Fruit fly (Drosophila melanogaster) whole organism, wandering third instar larva: ENCODE results near the gene Papss.
A peak's percentile ranks its signal among the peaks of the same experiment; 100 is the strongest.

ENCODE experiments used
- Dif ChIP-seq: fragments of 200-275, 200-300 bp; sonication (Bioruptor generic); optimal IDR thresholded peaks from 2 replicates; lab custom pipeline; 2018; ENCODE audit warnings: missing biosample characterization, missing genetic modification characterization; ENCODE audit not compliant: partially characterized antibody
- Hr78 ChIP-seq: fragments of >200 bp; optimal IDR thresholded peaks from 2 replicates; lab custom pipeline; 2017; ENCODE audit warnings: missing biosample characterization, missing genetic modification characterization
- Hr83 ChIP-seq: fragments of 200-300 bp; sonication (Bioruptor generic); optimal IDR thresholded peaks from 2 replicates; lab custom pipeline; 2016; ENCODE audit warnings: missing biosample characterization, mild to moderate bottlenecking, missing genetic modification characterization, moderate library complexity; ENCODE audit not compliant: poor library complexity, severe bottlenecking
- Mio ChIP-seq: sonication (Bioruptor generic); optimal IDR thresholded peaks from 2 replicates; lab custom pipeline; 2016; ENCODE audit warnings: missing biosample characterization, missing genetic modification characterization
- Myc ChIP-seq: fragments of >200 bp; optimal IDR thresholded peaks from 2 replicates; lab custom pipeline; 2017
- N ChIP-seq: fragments of >200 bp; optimal IDR thresholded peaks from 2 replicates; lab custom pipeline; 2018; ENCODE audit warnings: missing biosample characterization, missing external identifiers, missing genetic modification characterization
- brk ChIP-seq: fragments of 200-800 bp; sonication (Bioruptor generic); optimal IDR thresholded peaks from 2 replicates; lab custom pipeline; 2016; ENCODE audit warnings: missing biosample characterization, mild to moderate bottlenecking, missing genetic modification characterization
- fru ChIP-seq: fragments of 200-800 bp; sonication (Bioruptor generic); optimal IDR thresholded peaks from 3 replicates; lab custom pipeline; 2016; ENCODE audit warnings: missing biosample characterization, mild to moderate bottlenecking, missing genetic modification characterization
- h ChIP-seq: fragments of 200-800 bp; sonication (Bioruptor generic); optimal IDR thresholded peaks from 3 replicates; lab custom pipeline; 2016; ENCODE audit warnings: missing biosample characterization, mild to moderate bottlenecking, missing genetic modification characterization
- lola ChIP-seq: fragments of >200 bp; optimal IDR thresholded peaks from 2 replicates; lab custom pipeline; 2017; ENCODE audit warnings: missing biosample characterization, missing genetic modification characterization
- pan ChIP-seq: fragments of >200 bp; optimal IDR thresholded peaks from 2 replicates; lab custom pipeline; 2017
- psq ChIP-seq: fragments of 200-800 bp; sonication (Bioruptor generic); optimal IDR thresholded peaks from 3 replicates; lab custom pipeline; 2017; ENCODE audit warnings: missing biosample characterization, mild to moderate bottlenecking, missing genetic modification characterization, moderate library complexity
- usp ChIP-seq: fragments of >200 bp; optimal IDR thresholded peaks from 2 replicates; lab custom pipeline; 2017; ENCODE audit warnings: missing biosample characterization, missing genetic modification characterization

- TF ChIP-seq h (GFP tag; lab: Kevin White, UChicago) (peak; percentile 57), Dif (GFP tag; lab: Kevin White, UChicago) (no peak), N (no peak), usp (GFP tag; lab: Kevin White, UChicago) (no peak), Hr78 (GFP tag; lab: Kevin White, UChicago) (no peak), Hr83 (GFP tag; lab: Kevin White, UChicago) (no peak), Myc (lab: Kevin White, UChicago) (no peak), lola (GFP tag; lab: Kevin White, UChicago) (no peak), Mio (GFP tag; lab: Kevin White, UChicago) (no peak), psq (no peak), pan (lab: Kevin White, UChicago) (no peak), fru (GFP tag; lab: Kevin White, UChicago) (no peak), brk (no peak)
These were observed 55.3 kb downstream of the Papss start for dm6 chr3L:19900184-19901089.
